Worm (Caenorhabditis elegans): ENCODE data around the gene K07H8.5.

DNA sequence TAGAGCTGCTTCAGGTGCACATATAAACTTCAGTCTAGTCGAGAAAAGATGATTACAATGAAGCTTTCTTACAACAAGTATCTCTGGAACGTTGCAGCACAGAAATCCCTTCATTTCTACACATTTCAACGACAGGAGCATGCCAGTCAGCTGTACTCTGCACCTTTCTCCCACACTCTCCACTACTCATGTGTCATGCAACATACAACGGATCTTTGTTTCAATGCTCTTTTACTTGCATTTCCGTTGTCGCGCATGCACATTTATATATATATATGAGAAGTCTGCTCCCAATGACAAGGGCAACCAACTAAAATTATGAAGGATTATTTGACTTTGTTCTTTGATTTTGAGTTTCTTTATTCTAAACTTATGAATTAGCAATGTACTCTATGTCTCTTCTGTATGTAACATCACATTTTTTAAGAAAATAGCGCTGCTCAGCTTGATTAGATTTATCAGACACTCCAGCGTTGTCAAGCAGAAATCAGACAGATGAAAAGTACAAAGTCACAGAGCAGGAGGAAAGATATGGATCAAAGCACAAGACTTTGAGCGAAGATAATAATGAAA, 32.9 kb upstream of the K07H8.5 start:
- no peak for TF ChIP-seq ama-1 (optimal IDR thresholded peaks at IDR 0.05)
- no peak for TF ChIP-seq sea-1 (GFP tag; conservative IDR thresholded peaks at IDR 0.05)
- TF ChIP-seq ceh-36 (tag; optimal IDR thresholded peaks at IDR 0.05) = no peak
- TF ChIP-seq hmbx-1 (tag; optimal IDR thresholded peaks at IDR 0.05) = no peak
- no peak for TF ChIP-seq tra-4 (tag; optimal IDR thresholded peaks at IDR 0.05)
- TF ChIP-seq F13C5.2 (tag; optimal IDR thresholded peaks at IDR 0.05) = no peak
- TF ChIP-seq aly-1 (tag; optimal IDR thresholded peaks at IDR 0.05) = no peak
- no peak for TF ChIP-seq flt-1 (GFP tag; IDR thresholded peaks at IDR 0.05)
- no peak for TF ChIP-seq hmg-4 (GFP tag; optimal IDR thresholded peaks at IDR 0.05)

Measured in whole organism, early embryonic.